Fruit fly (Drosophila melanogaster) whole organism, prepupa: ENCODE results near the gene Nubp1.
A peak's percentile ranks its signal among the peaks of the same experiment; 100 is the strongest.

Experiments
- CG11294 ChIP-seq: fragments of 200-800 bp; sonication (Bioruptor generic); IDR thresholded peaks from 2 replicates; pipeline ENCODE4 v1.3.6; 2022; ENCODE audit warnings: missing biosample characterization, missing genetic modification characterization
- CG11902 ChIP-seq: fragments of 200-800 bp; sonication (Bioruptor generic); optimal IDR thresholded peaks from 3 replicates; lab custom pipeline; 2016; ENCODE audit warnings: missing biosample characterization, missing genetic modification characterization
- CG15336 ChIP-seq: fragments of 200-800 bp; sonication (Bioruptor generic); IDR thresholded peaks from 2 replicates; pipeline ENCODE4 v1.3.6; 2022; ENCODE audit warnings: missing biosample characterization, missing genetic modification characterization
- CG1621 ChIP-seq: fragments of 200-800 bp; sonication (Bioruptor generic); optimal IDR thresholded peaks from 3 replicates; lab custom pipeline; 2018; ENCODE audit warnings: missing biosample characterization, mild to moderate bottlenecking, missing genetic modification characterization
- CG3032 ChIP-seq: fragments of 200-800 bp; optimal IDR thresholded peaks from 2 replicates; lab custom pipeline; 2019; ENCODE audit warnings: missing biosample characterization, mild to moderate bottlenecking, missing genetic modification characterization, moderate library complexity
- CG31627 ChIP-seq: fragments of 200-800 bp; sonication (Bioruptor generic); optimal IDR thresholded peaks from 3 replicates; lab custom pipeline; 2016; ENCODE audit warnings: missing biosample characterization, missing genetic modification characterization
- CG32006 ChIP-seq: fragments of 200-800 bp; sonication (Bioruptor generic); optimal IDR thresholded peaks from 3 replicates; lab custom pipeline; 2017; ENCODE audit warnings: missing biosample characterization, mild to moderate bottlenecking, missing genetic modification characterization
- CG34406 ChIP-seq: fragments of 200-800 bp; sonication (Bioruptor generic); optimal IDR thresholded peaks from 3 replicates; lab custom pipeline; 2016; ENCODE audit warnings: missing biosample characterization, missing genetic modification characterization
- CG3919 ChIP-seq: fragments of 200-800 bp; sonication (Bioruptor generic); optimal IDR thresholded peaks from 3 replicates; lab custom pipeline; 2016; ENCODE audit warnings: missing biosample characterization, missing genetic modification characterization
- CG4318 ChIP-seq: fragments of 200-800 bp; sonication (Bioruptor generic); optimal IDR thresholded peaks from 3 replicates; lab custom pipeline; 2017; ENCODE audit warnings: missing biosample characterization, mild to moderate bottlenecking, missing genetic modification characterization
- CG6163 ChIP-seq: fragments of 200-800 bp; sonication (Bioruptor generic); IDR thresholded peaks from 3 replicates; pipeline ENCODE4 v1.3.6; 2022; ENCODE audit warnings: missing biosample characterization, missing genetic modification characterization
- CG6276 ChIP-seq: fragments of 200-800 bp; sonication (Bioruptor generic); optimal IDR thresholded peaks from 2 replicates; lab custom pipeline; 2017; ENCODE audit warnings: missing biosample characterization, mild to moderate bottlenecking, missing genetic modification characterization
- CG6792 ChIP-seq: fragments of 200-800 bp; sonication (Bioruptor generic); optimal IDR thresholded peaks from 3 replicates; lab custom pipeline; 2016; ENCODE audit warnings: missing biosample characterization, missing genetic modification characterization
- CG6808 ChIP-seq: fragments of 200-800 bp; sonication (Bioruptor generic); optimal IDR thresholded peaks from 3 replicates; lab custom pipeline; 2017; ENCODE audit warnings: missing biosample characterization, missing genetic modification characterization, mild to moderate bottlenecking, moderate library complexity, missing genetic modification reagents
- CG8119 ChIP-seq: fragments of 200-800 bp; sonication (Bioruptor generic); IDR thresholded peaks from 3 replicates; pipeline ENCODE4 v1.3.6; 2022; ENCODE audit warnings: missing biosample characterization, missing genetic modification characterization
- CG8632 ChIP-seq: fragments of 200-800 bp; sonication (Bioruptor generic); optimal IDR thresholded peaks from 3 replicates; lab custom pipeline; 2016; ENCODE audit warnings: missing biosample characterization, missing genetic modification characterization
- Eip75B ChIP-seq: fragments of 200-800 bp; sonication (Bioruptor generic); optimal IDR thresholded peaks from 3 replicates; lab custom pipeline; 2016; ENCODE audit warnings: missing biosample characterization, missing genetic modification characterization
- Eip78C ChIP-seq: fragments of 200-800 bp; sonication (Bioruptor generic); peaks from one replicate; lab custom pipeline; 2016; ENCODE audit warnings: missing biosample characterization, missing genetic modification characterization
- Ets96B ChIP-seq: fragments of 200-800 bp; optimal IDR thresholded peaks from 2 replicates; lab custom pipeline; 2019; ENCODE audit warnings: missing biosample characterization, mild to moderate bottlenecking, missing genetic modification characterization, moderate library complexity
- Gug ChIP-seq: fragments of 200-800 bp; sonication (Bioruptor generic); IDR thresholded peaks from 2 replicates; pipeline ENCODE4 v1.3.6; 2022; ENCODE audit warnings: missing biosample characterization, missing genetic modification characterization
- Hr38 ChIP-seq: sonication (Bioruptor generic); optimal IDR thresholded peaks from 2 replicates; lab custom pipeline; 2016; ENCODE audit warnings: missing biosample characterization, missing genetic modification characterization
- Hr4 ChIP-seq: fragments of 200-800 bp; sonication (Bioruptor generic); optimal IDR thresholded peaks from 3 replicates; lab custom pipeline; 2016; ENCODE audit warnings: missing biosample characterization, missing genetic modification characterization
- Lpt ChIP-seq: fragments of 200-800 bp; sonication (Bioruptor generic); optimal IDR thresholded peaks from 3 replicates; lab custom pipeline; 2016; ENCODE audit warnings: missing biosample characterization, missing genetic modification characterization
- OdsH ChIP-seq: fragments of 200-800 bp; sonication (Bioruptor generic); optimal IDR thresholded peaks from 3 replicates; lab custom pipeline; 2016; ENCODE audit warnings: missing biosample characterization, missing genetic modification characterization
- Sox14 ChIP-seq: fragments of 200-800 bp; sonication (Bioruptor generic); optimal IDR thresholded peaks from 3 replicates; lab custom pipeline; 2016; ENCODE audit warnings: missing biosample characterization, missing genetic modification characterization
- achi ChIP-seq: fragments of 200-800 bp; sonication (Bioruptor generic); optimal IDR thresholded peaks from 3 replicates; lab custom pipeline; 2016; ENCODE audit warnings: missing biosample characterization, missing genetic modification characterization
- cyc ChIP-seq: fragments of 200-800 bp; sonication (Bioruptor generic); optimal IDR thresholded peaks from 3 replicates; lab custom pipeline; 2016; ENCODE audit warnings: missing biosample characterization, missing genetic modification characterization
- eg ChIP-seq: fragments of 200-800 bp; sonication (Bioruptor generic); IDR thresholded peaks from 3 replicates; pipeline ENCODE4 v1.3.6; 2022; ENCODE audit warnings: missing biosample characterization, missing genetic modification characterization
- fd59A ChIP-seq: fragments of 200-800 bp; sonication (Bioruptor generic); optimal IDR thresholded peaks from 2 replicates; lab custom pipeline; 2017; ENCODE audit warnings: missing biosample characterization, mild to moderate bottlenecking, missing genetic modification characterization, missing genetic modification reagents
- fd85E ChIP-seq: fragments of 200-800 bp; sonication (Bioruptor generic); optimal IDR thresholded peaks from 3 replicates; lab custom pipeline; 2016; ENCODE audit warnings: missing biosample characterization, missing genetic modification characterization
- lz ChIP-seq: fragments of 200-800 bp; sonication (Bioruptor generic); optimal IDR thresholded peaks from 3 replicates; lab custom pipeline; 2016; ENCODE audit warnings: missing biosample characterization, missing genetic modification characterization
- pdm3 ChIP-seq: fragments of 200-800 bp; sonication (Bioruptor generic); optimal IDR thresholded peaks from 3 replicates; lab custom pipeline; 2016; ENCODE audit warnings: missing biosample characterization, missing genetic modification characterization
- salr ChIP-seq, 2 experiments: fragments of 200-800 bp; sonication (Bioruptor generic); optimal IDR thresholded peaks; 3 replicates each; lab custom pipeline; 2016 to 2018; ENCODE audit warnings: missing biosample characterization in 2 of 2, missing genetic modification characterization in 2 of 2, mild to moderate bottlenecking in 1 of 2
- ss ChIP-seq, 2 experiments: fragments of 200-800 bp; sonication (Bioruptor generic); optimal IDR thresholded peaks; 2 replicates in 1 of 2; 3 replicates in 1 of 2; lab custom pipeline; 2017 to 2018; ENCODE audit warnings: mild to moderate bottlenecking in 2 of 2, missing biosample characterization in 2 of 2, missing genetic modification characterization in 2 of 2, moderate library complexity in 1 of 2
- svp ChIP-seq: fragments of 200-800 bp; sonication (Bioruptor generic); peaks from one replicate; lab custom pipeline; 2016; ENCODE audit warnings: missing biosample characterization, missing genetic modification characterization
- topi ChIP-seq: fragments of 200-800 bp; sonication (Bioruptor generic); optimal IDR thresholded peaks from 3 replicates; lab custom pipeline; 2016; ENCODE audit warnings: missing biosample characterization, missing genetic modification characterization

The Nubp1 gene

DNA sequence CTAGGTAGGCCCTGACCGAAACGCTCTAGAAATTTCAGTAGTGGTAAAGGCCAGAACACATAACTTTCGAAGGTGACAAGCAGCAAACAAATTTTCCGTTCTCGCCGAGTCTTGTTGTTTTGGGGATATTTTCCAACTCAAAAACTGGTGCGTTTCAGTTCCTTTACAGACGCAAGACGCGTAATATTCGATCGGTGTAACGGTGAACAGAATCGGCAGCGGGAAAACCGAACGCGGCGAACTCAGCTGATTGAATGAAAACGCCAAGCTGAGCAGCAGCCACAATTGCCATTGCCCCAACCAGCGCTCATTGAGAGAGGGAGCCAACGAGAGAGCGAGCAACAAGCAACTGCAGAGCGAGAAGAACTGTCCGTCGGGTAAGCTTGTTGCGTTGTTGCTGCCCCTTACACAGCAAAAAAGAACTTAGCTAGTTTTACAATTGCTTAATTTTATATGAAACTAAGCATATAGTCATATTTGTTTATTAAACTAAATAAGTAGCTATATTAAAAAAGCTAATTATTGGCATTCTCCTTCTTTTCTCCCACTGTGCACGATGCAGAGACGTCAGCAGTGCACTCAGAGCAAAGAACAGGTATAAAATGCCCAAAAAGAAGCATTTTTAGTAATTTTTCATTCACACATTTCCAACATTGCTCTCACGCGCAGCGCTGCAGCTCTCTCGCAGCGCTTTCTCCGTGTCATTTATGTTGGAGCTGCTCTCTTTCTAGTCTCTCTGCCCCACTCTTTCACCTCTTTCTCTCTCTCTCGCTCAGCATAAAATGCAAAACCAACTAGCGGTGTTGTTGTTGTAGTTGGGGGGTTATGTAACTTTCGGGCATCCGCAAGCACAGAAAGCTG lies 16.3 kb upstream of the Nubp1 start, which contains the start of the genes Cyt-c-d and CG31808 (continued):
- TF ChIP-seq salr (GFP tag; optimal IDR thresholded peaks at IDR 0.05; lab: Kevin White, UChicago) (peak; percentile 82 to 98), achi (GFP tag; lab: Kevin White, UChicago) (peak; percentile 97), CG3919 (GFP tag; lab: Kevin White, UChicago) (peak; percentile 99), cyc (GFP tag; lab: Kevin White, UChicago) (peak; percentile 97), svp (peak; percentile 98), CG34406 (GFP tag; lab: Kevin White, UChicago) (peak; percentile 96), topi (GFP tag; lab: Kevin White, UChicago) (peak; percentile 97), ss (GFP tag; optimal IDR thresholded peaks at IDR 0.05; lab: Kevin White, UChicago) (peak; percentile 91), CG4318 (GFP tag; lab: Kevin White, UChicago) (peak; percentile 98), Ets96B (tag; lab: Kevin White, UChicago) (peak; percentile 94), CG32006 (GFP tag; lab: Kevin White, UChicago) (peak; percentile 99), CG6792 (peak; percentile 97), CG11902 (GFP tag; lab: Kevin White, UChicago) (peak; percentile 90), OdsH (GFP tag; lab: Kevin White, UChicago) (peak; percentile 98), Hr38 (peak; percentile 42), pdm3 (peak; percentile 98), CG11294 (peak; percentile 97), CG15336 (GFP tag; lab: Robert Waterston, UW) (peak; percentile 100), CG8632 (GFP tag; lab: Kevin White, UChicago) (peak; percentile 95), Hr4 (GFP tag; lab: Kevin White, UChicago) (peak; percentile 99), Eip78C (GFP tag; lab: Kevin White, UChicago) (peak; percentile 100), CG3032 (tag; lab: Kevin White, UChicago) (peak; percentile 94), CG6808 (GFP tag; lab: Kevin White, UChicago) (peak; percentile 92), Lpt (GFP tag; lab: Kevin White, UChicago) (peak; percentile 99), lz (GFP tag; lab: Kevin White, UChicago) (peak; percentile 97)

DNA sequence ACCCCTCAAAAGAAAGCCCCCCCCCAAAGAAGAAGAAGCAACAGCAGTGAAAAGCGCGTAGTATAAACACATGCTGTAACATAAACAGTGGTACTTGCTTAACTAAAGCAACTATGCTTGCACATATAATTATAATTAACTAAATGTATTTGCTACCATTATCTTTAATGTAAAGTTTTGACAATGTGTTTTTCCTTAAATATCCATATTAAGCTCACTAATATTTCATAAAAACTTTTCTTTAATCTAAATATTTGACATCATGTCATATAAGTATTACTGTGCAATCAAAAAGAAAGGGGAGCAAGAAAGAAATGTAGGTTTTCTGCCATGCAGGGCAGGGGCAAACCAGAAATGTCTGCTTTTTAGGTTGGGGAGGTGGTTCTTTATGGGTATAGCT lies 15.6 kb upstream of the Nubp1 start:
- no peak for TF ChIP-seq OdsH (GFP tag; lab: Kevin White, UChicago)
- no peak for TF ChIP-seq CG1621
- peak; percentile 67 for TF ChIP-seq eg (GFP tag; lab: Robert Waterston, UW)
- TF ChIP-seq cyc (GFP tag; lab: Kevin White, UChicago), result no peak

DNA sequence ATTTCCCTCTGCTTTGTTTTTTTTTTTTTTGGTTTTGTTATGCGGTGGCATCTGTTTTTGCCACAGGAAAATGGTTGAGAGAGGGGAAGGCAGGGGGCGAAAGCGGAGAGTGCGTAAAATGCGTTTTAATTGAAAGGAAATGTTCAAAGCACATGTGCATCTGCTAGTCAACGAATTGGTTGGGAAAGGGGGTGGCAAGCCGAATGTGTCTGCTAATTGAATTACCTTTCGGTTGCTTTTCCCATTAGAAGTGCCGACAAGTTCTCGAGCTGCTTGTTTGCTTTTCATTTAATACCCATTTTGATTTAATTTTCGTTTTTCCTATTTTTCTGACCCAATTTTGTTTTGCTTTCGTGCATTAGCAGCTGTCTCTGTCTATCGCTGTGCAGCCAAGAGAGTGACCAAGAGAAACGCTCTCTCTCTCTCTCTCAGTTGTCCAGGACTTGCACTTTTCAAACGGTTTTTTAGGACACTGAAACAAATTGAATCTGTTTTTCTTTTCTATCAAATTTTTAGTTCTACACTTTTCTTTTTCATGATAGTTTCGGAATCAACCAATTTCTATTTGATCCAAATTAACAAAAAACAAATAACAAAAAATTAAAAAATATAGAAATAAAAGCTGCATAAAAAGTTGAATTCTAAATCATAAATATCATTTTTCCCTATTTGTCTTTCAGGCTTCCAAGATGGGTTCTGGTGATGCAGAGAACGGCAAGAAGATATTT lies 13.7 kb upstream of the Nubp1 start:
- no peak for TF ChIP-seq CG31627 (GFP tag; lab: Kevin White, UChicago)
- no peak for TF ChIP-seq Eip75B (GFP tag; lab: Kevin White, UChicago)
- TF ChIP-seq topi (GFP tag; lab: Kevin White, UChicago), result no peak
- peak; percentile 45; the same call in 2 of the 3 replicates for TF ChIP-seq eg (GFP tag; lab: Robert Waterston, UW)
- no peak for TF ChIP-seq pdm3
- no peak for TF ChIP-seq Sox14
- no peak for TF ChIP-seq OdsH (GFP tag; lab: Kevin White, UChicago)
- TF ChIP-seq CG4318 (GFP tag; lab: Kevin White, UChicago), result no peak
- TF ChIP-seq achi (GFP tag; lab: Kevin White, UChicago), result no peak
- TF ChIP-seq CG6808 (GFP tag; lab: Kevin White, UChicago), result no peak
- peak; percentile 47 for TF ChIP-seq CG6276 (GFP tag; lab: Kevin White, UChicago)
- no peak for TF ChIP-seq CG1621
- TF ChIP-seq CG15336 (GFP tag; lab: Robert Waterston, UW), result peak; percentile 54; the same call in 1 of the 2 replicates
- TF ChIP-seq Gug (GFP tag; lab: Robert Waterston, UW), result 0 out of 2 replicates have a peak, but pooled peaks have one; percentile 14
- TF ChIP-seq fd59A, result no peak
- no peak for TF ChIP-seq fd85E (GFP tag; lab: Kevin White, UChicago)
- TF ChIP-seq CG6163 (GFP tag; lab: Robert Waterston, UW), result 0 out of 3 replicates have a peak, but pooled peaks have one; percentile 8
- peak; percentile 26 for TF ChIP-seq Eip78C (GFP tag; lab: Kevin White, UChicago)
- TF ChIP-seq ss (GFP tag; optimal IDR thresholded peaks at IDR 0.05; lab: Kevin White, UChicago), result no peak
- no peak for TF ChIP-seq cyc (GFP tag; lab: Kevin White, UChicago)
- peak; percentile 23 for TF ChIP-seq CG32006 (GFP tag; lab: Kevin White, UChicago)
- peak; percentile 43; the same call in 2 of the 3 replicates for TF ChIP-seq CG8119 (GFP tag; lab: Robert Waterston, UW)
